Fruit fly (Drosophila melanogaster): ENCODE measurements around the gene Cyp12e1.

Gene Cyp12e1

dm6 chr3R:10428324-10428723, 6.3 kb upstream of the Cyp12e1 start, which contains the start of gene CG46270:
CG46270 (minus strand) TSS chr3R:10428424.
- TF ChIP-seq CG15514 (GFP tag; optimal IDR thresholded peaks at IDR 0.05): no peak
- TF ChIP-seq Med (GFP tag): peak; percentile 45
- TF ChIP-seq CG10959 (GFP tag; IDR thresholded peaks at IDR 0.05): no peak
- TF ChIP-seq CG14441 (GFP tag; IDR thresholded peaks at IDR 0.05): 0 out of 2 replicates have a peak, but pooled peaks have one; percentile 4
- no peak for TF ChIP-seq jing (GFP tag; optimal IDR thresholded peaks at IDR 0.05)

dm6 chr3R:10431089-10431488, 3.5 kb upstream of the Cyp12e1 start:
- peak; percentile 53 for TF ChIP-seq Abd-B (GFP tag; optimal IDR thresholded peaks at IDR 0.05)
- no peak for TF ChIP-seq Fer3 (tag; optimal IDR thresholded peaks at IDR 0.05)
- TF ChIP-seq abd-A (tag; optimal IDR thresholded peaks at IDR 0.05): peak; percentile 55
- peak; percentile 81 for TF ChIP-seq Ets65A (GFP tag)
- no peak for TF ChIP-seq E2f2 (GFP tag; IDR thresholded peaks at IDR 0.05)

dm6 chr3R:10433408-10433980, 1.1 kb upstream of the Cyp12e1 start:
- TF ChIP-seq onecut (GFP tag; IDR thresholded peaks at IDR 0.05) (peak; percentile 58; the same call in 1 of the 2 replicates), ftz-f1 (GFP tag; optimal IDR thresholded peaks at IDR 0.05) (no peak), CG11560 (tag; IDR thresholded peaks at IDR 0.05) (no peak), CG6175 (GFP tag; IDR thresholded peaks at IDR 0.05) (no peak), prd (optimal IDR thresholded peaks at IDR 0.05) (no peak), prd (GFP tag; IDR thresholded peaks at IDR 0.05) (no peak), CG16863 (GFP tag; optimal IDR thresholded peaks at IDR 0.05) (no peak), Meics (GFP tag; optimal IDR thresholded peaks at IDR 0.05) (no peak), scrt (GFP tag; optimal IDR thresholded peaks at IDR 0.05) (peak; percentile 90), Sry-β (GFP tag; optimal IDR thresholded peaks at IDR 0.05) (no peak), CG17802 (tag; optimal IDR thresholded peaks at IDR 0.05) (no peak), Xbp1 (GFP tag; optimal IDR thresholded peaks at IDR 0.05) (peak; percentile 13), cwo (GFP tag; optimal IDR thresholded peaks at IDR 0.05) (peak; percentile 70), cad (GFP tag; optimal IDR thresholded peaks at IDR 0.05) (peak; percentile 67), tll (GFP tag; optimal IDR thresholded peaks at IDR 0.05) (peak in 1 of 2 experiments; percentile 33), Hey (tag; optimal IDR thresholded peaks at IDR 0.05) (peak; percentile 95), kah (GFP tag; optimal IDR thresholded peaks at IDR 0.05) (peak; percentile 60), abd-A (tag; optimal IDR thresholded peaks at IDR 0.05) (peak; percentile 95), Abd-B (GFP tag; optimal IDR thresholded peaks at IDR 0.05) (peak; percentile 56), cg (GFP tag; optimal IDR thresholded peaks at IDR 0.05) (peak; percentile 49), GATAe (GFP tag; conservative IDR thresholded peaks at IDR 0.05) (no peak)

dm6 chr3R:10436989-10437388, 2.4 kb downstream of the Cyp12e1 start:
- 0 out of 2 replicates have a peak, but pooled peaks have one; percentile 25 for TF ChIP-seq CG42726 (GFP tag; IDR thresholded peaks at IDR 0.05; ENCODE audit: partially characterized antibody)
- peak; percentile 8; the same call in 1 of the 3 replicates for TF ChIP-seq CG11456 (GFP tag; IDR thresholded peaks at IDR 0.05)
- peak; percentile 93 for TF ChIP-seq CTCF (GFP tag; optimal IDR thresholded peaks at IDR 0.05)
- TF ChIP-seq tll (GFP tag; optimal IDR thresholded peaks at IDR 0.05): no peak
- TF ChIP-seq CG12942 (GFP tag; optimal IDR thresholded peaks at IDR 0.05): no peak
- TF ChIP-seq sens (GFP tag): peak; percentile 61
- no peak for TF ChIP-seq sr (GFP tag; IDR thresholded peaks at IDR 0.05)
- TF ChIP-seq CG2199 (GFP tag; IDR thresholded peaks at IDR 0.05): peak; percentile 71; the same call in 1 of the 3 replicates
- TF ChIP-seq eve (GFP tag; optimal IDR thresholded peaks at IDR 0.05): no peak
- TF ChIP-seq vvl (GFP tag; IDR thresholded peaks at IDR 0.05): peak; percentile 41
- no peak for TF ChIP-seq CG8290 (GFP tag; optimal IDR thresholded peaks at IDR 0.05)
- TF ChIP-seq CG8290 (tag; optimal IDR thresholded peaks at IDR 0.05): no peak
- no peak for TF ChIP-seq CG6854 (GFP tag; optimal IDR thresholded peaks at IDR 0.05)
- no peak for TF ChIP-seq CG12219 (GFP tag; optimal IDR thresholded peaks at IDR 0.05)
- TF ChIP-seq Dip2 (GFP tag; IDR thresholded peaks at IDR 0.05): peak; percentile 95
- TF ChIP-seq stwl (tag; optimal IDR thresholded peaks at IDR 0.05): peak; percentile 45
- TF ChIP-seq CG4730 (GFP tag; IDR thresholded peaks at IDR 0.05): no peak
- peak; percentile 2 for TF ChIP-seq Lhr (GFP tag; optimal IDR thresholded peaks at IDR 0.05)
- no peak for TF ChIP-seq jing (GFP tag; optimal IDR thresholded peaks at IDR 0.05)
- peak; percentile 16 for TF ChIP-seq CG1603 (tag; optimal IDR thresholded peaks at IDR 0.05)
- TF ChIP-seq BEAF-32 (GFP tag; optimal IDR thresholded peaks at IDR 0.05): no peak

All from whole organism, embryonic.